Worm (Caenorhabditis elegans) whole organism, L4 larva: ENCODE measurements around the gene nas-29.

Experiments used
- F26F4.8 ChIP-seq: fragments of 200-800 bp; sonication (Bioruptor generic); conservative IDR thresholded peaks from 2 replicates; pipeline ENCODE4 v1.3.6; 2022; ENCODE audit warnings: missing genetic modification characterization, missing compliant biosample characterization
- F37D6.2 ChIP-seq: sonication (generic microtip); optimal IDR thresholded peaks from 2 replicates; lab custom pipeline; 2016; ENCODE audit warnings: mild to moderate bottlenecking, missing genetic modification characterization, missing compliant biosample characterization
- F44E2.7 ChIP-seq: fragments of 200-800 bp; sonication (Bioruptor generic); IDR thresholded peaks from 2 replicates; pipeline ENCODE4 v2.1.2; 2022; ENCODE audit warnings: missing genetic modification characterization, missing compliant biosample characterization
- T26A8.4 ChIP-seq: fragments of 200-800 bp; sonication (Bioruptor generic); IDR thresholded peaks from 2 replicates; pipeline ENCODE4 v1.3.6; 2022; ENCODE audit warnings: missing genetic modification characterization, missing compliant biosample characterization
- Y5F2A.4 ChIP-seq: fragments of 200-800 bp; sonication (Bioruptor generic); optimal IDR thresholded peaks from 2 replicates; lab custom pipeline; 2018; ENCODE audit warnings: mild to moderate bottlenecking, missing genetic modification characterization, missing compliant biosample characterization
- aly-2 ChIP-seq: sonication (generic microtip); optimal IDR thresholded peaks from 2 replicates; lab custom pipeline; 2018; ENCODE audit warnings: missing biosample characterization, missing genetic modification characterization
- ama-1 ChIP-seq: fragments of 150-350 bp; optimal IDR thresholded peaks from 2 replicates; lab custom pipeline; 2014; ENCODE audit warnings: inconsistent platforms, mixed read lengths
- arid-1 ChIP-seq: fragments of 200-800 bp; sonication (Bioruptor generic); conservative IDR thresholded peaks from 2 replicates; pipeline ENCODE4 v1.3.6; 2022; ENCODE audit warnings: missing genetic modification reagents, missing genetic modification characterization, missing compliant biosample characterization
- attf-4 ChIP-seq: sonication (generic microtip); optimal IDR thresholded peaks from 3 replicates; lab custom pipeline; 2017; ENCODE audit warnings: missing biosample characterization, missing genetic modification characterization
- ceh-32 ChIP-seq: sonication (generic microtip); optimal IDR thresholded peaks from 2 replicates; lab custom pipeline; 2016; ENCODE audit warnings: mild to moderate bottlenecking, missing genetic modification characterization, missing compliant biosample characterization; ENCODE audit not compliant: poor library complexity
- ceh-44 ChIP-seq: fragments of 200-800 bp; sonication (Bioruptor generic); IDR thresholded peaks from 2 replicates; pipeline ENCODE4 v1.3.6; 2022; ENCODE audit warnings: missing genetic modification reagents, missing genetic modification characterization, missing compliant biosample characterization
- ctbp-1 ChIP-seq: fragments of 200-800 bp; sonication (Bioruptor generic); IDR thresholded peaks from 2 replicates; pipeline ENCODE4 v1.3.6; 2022; ENCODE audit warnings: missing genetic modification reagents, missing genetic modification characterization, missing compliant biosample characterization
- daf-12 ChIP-seq: fragments of 150-350 bp; optimal IDR thresholded peaks from 2 replicates; lab custom pipeline; 2014; ENCODE audit warnings: missing biosample characterization, missing genetic modification reagents, missing genetic modification characterization
- daf-16 ChIP-seq, 3 experiments: sonication (generic microtip); optimal IDR thresholded peaks; 2 replicates each; lab custom pipeline; 2016 to 2017; ENCODE audit warnings: missing genetic modification characterization in 3 of 3, missing genetic modification reagents in 3 of 3, mild to moderate bottlenecking in 2 of 3, missing compliant biosample characterization in 2 of 3, missing biosample characterization in 1 of 3, moderate library complexity in 1 of 3
- daf-8 ChIP-seq: fragments of 200-800 bp; sonication (Bioruptor generic); IDR thresholded peaks from 2 replicates; pipeline ENCODE4 v1.3.6; 2022; ENCODE audit warnings: missing genetic modification characterization, missing compliant biosample characterization
- dmd-6 ChIP-seq: fragments of 200-800 bp; sonication (Bioruptor generic); IDR thresholded peaks from 2 replicates; pipeline ENCODE4 v1.3.6; 2022; ENCODE audit warnings: missing genetic modification reagents, missing genetic modification characterization, missing compliant biosample characterization
- dmd-8 ChIP-seq: fragments of 200-800 bp; sonication (Bioruptor generic); IDR thresholded peaks from 2 replicates; pipeline ENCODE4 v1.3.6; 2022; ENCODE audit warnings: missing genetic modification characterization, missing compliant biosample characterization
- egl-43 ChIP-seq: fragments of 200-800 bp; sonication (Bioruptor generic); IDR thresholded peaks from 2 replicates; pipeline ENCODE4 v1.3.6; 2022; ENCODE audit warnings: missing genetic modification reagents, missing genetic modification characterization, missing compliant biosample characterization
- hlh-11 ChIP-seq: fragments of 200-800 bp; sonication (Bioruptor generic); optimal IDR thresholded peaks from 2 replicates; lab custom pipeline; 2018; ENCODE audit warnings: mild to moderate bottlenecking, missing genetic modification characterization, missing compliant biosample characterization
- hlh-30 ChIP-seq: sonication (generic microtip); optimal IDR thresholded peaks from 2 replicates; lab custom pipeline; 2017; ENCODE audit warnings: antibody characterized with exemption, mild to moderate bottlenecking, missing genetic modification characterization, missing compliant biosample characterization; ENCODE audit not compliant: insufficient read depth
- lin-1 ChIP-seq: fragments of 200-800 bp; sonication (Bioruptor generic); IDR thresholded peaks from 2 replicates; pipeline ENCODE4 v1.3.6; 2022; ENCODE audit warnings: missing genetic modification reagents, missing genetic modification characterization, missing compliant biosample characterization
- lin-13 ChIP-seq: fragments of 150-350 bp; optimal IDR thresholded peaks from 2 replicates; lab custom pipeline; 2014; ENCODE audit warnings: missing biosample characterization, missing genetic modification reagents, missing genetic modification characterization
- lin-38 ChIP-seq: fragments of 200-800 bp; sonication (Bioruptor generic); IDR thresholded peaks from 2 replicates; pipeline ENCODE4 v1.3.6; 2022; ENCODE audit warnings: missing genetic modification reagents, missing genetic modification characterization, missing compliant biosample characterization
- mdl-1 ChIP-seq, 2 experiments: fragments of 150-350 bp in 1 of 2; sonication (generic microtip) in 1 of 2; optimal IDR thresholded peaks; 2 replicates each; lab custom pipeline; 2014 to 2017; ENCODE audit warnings: missing biosample characterization in 2 of 2, missing genetic modification characterization in 2 of 2
- mdt-29 ChIP-seq: fragments of 200-800 bp; sonication (Bioruptor generic); IDR thresholded peaks from 2 replicates; pipeline ENCODE4 v1.3.6; 2022; ENCODE audit warnings: missing genetic modification reagents, missing genetic modification characterization, missing compliant biosample characterization
- nhr-10 ChIP-seq: fragments of 150-350 bp; optimal IDR thresholded peaks from 2 replicates; lab custom pipeline; 2014; ENCODE audit warnings: missing biosample characterization, missing genetic modification characterization
- nhr-25 ChIP-seq: sonication (generic microtip); optimal IDR thresholded peaks from 2 replicates; lab custom pipeline; 2017; ENCODE audit warnings: missing genetic modification characterization, mild to moderate bottlenecking, missing compliant biosample characterization, antibody characterized with exemption, moderate library complexity, borderline replicate concordance; ENCODE audit not compliant: insufficient read depth
- nhr-28 ChIP-seq: fragments of 150-350 bp; optimal IDR thresholded peaks from 2 replicates; lab custom pipeline; 2014; ENCODE audit warnings: missing biosample characterization, missing genetic modification characterization
- nhr-41 ChIP-seq: fragments of 200-800 bp; sonication (Bioruptor generic); IDR thresholded peaks from 2 replicates; pipeline ENCODE4 v1.3.6; 2022; ENCODE audit warnings: missing genetic modification reagents, missing genetic modification characterization, missing compliant biosample characterization
- saeg-2 ChIP-seq: fragments of 200-800 bp; sonication (Bioruptor generic); IDR thresholded peaks from 2 replicates; pipeline ENCODE4 v1.3.6; 2022; ENCODE audit warnings: missing genetic modification reagents, missing genetic modification characterization, missing compliant biosample characterization
- sdz-12 ChIP-seq: fragments of 200-800 bp; sonication (Bioruptor generic); optimal IDR thresholded peaks from 2 replicates; lab custom pipeline; 2018; ENCODE audit warnings: mild to moderate bottlenecking, missing genetic modification characterization, missing compliant biosample characterization
- set-16 ChIP-seq: fragments of 200-800 bp; sonication (Bioruptor generic); IDR thresholded peaks from 2 replicates; pipeline ENCODE4 v1.3.6; 2022; ENCODE audit warnings: missing genetic modification reagents, missing genetic modification characterization, missing compliant biosample characterization
- skn-1 ChIP-seq: fragments of 150-350 bp; optimal IDR thresholded peaks from 2 replicates; lab custom pipeline; 2014; ENCODE audit warnings: missing biosample characterization, missing genetic modification characterization
- tra-1 ChIP-seq: fragments of 200-800 bp; sonication (Bioruptor generic); IDR thresholded peaks from 2 replicates; pipeline ENCODE4 v1.3.6; 2022; ENCODE audit warnings: missing genetic modification reagents, missing genetic modification characterization, missing compliant biosample characterization
- zfp-2 ChIP-seq: sonication (generic microtip); optimal IDR thresholded peaks from 2 replicates; lab custom pipeline; 2016; ENCODE audit warnings: mild to moderate bottlenecking, missing genetic modification characterization, missing compliant biosample characterization
- zfp-3 ChIP-seq: fragments of 200-800 bp; sonication (Bioruptor generic); conservative IDR thresholded peaks from 2 replicates; pipeline ENCODE4 v1.3.6; 2022; ENCODE audit warnings: missing genetic modification reagents, missing genetic modification characterization, missing compliant biosample characterization
- ztf-7 ChIP-seq: fragments of 150-350 bp; optimal IDR thresholded peaks from 2 replicates; lab custom pipeline; 2014; ENCODE audit warnings: missing biosample characterization, missing genetic modification characterization

Gene nas-29

DNA sequence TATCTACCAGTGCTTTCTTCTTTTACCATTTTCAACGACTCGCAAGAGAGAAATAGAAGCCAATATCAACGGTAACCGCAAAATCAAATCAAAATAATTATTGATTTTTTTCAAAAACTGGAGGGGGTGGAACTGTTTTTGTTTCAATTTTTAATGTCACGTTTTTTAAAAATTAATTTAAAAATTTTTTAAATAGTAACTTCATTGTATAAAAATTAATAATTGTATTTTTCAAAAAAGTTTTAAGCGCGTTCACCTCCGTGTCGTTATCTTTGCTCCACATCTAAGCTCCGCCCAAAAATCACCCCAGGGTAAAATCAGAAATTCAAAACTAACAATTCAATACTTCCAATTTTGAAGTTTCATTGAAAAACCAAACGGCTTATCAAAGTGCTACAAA lies 19.3 kb upstream of the nas-29 start, which contains the start of gene C27D6.11:
Gene C27D6.11 (minus strand): TSS at position 101 of the 400 bp plus-strand sequence.
- TF ChIP-seq nhr-25 (tag; lab: Kevin White, UChicago): no peak
- TF ChIP-seq zfp-3 (GFP tag; lab: Robert Waterston, UW): no peak
- no peak for TF ChIP-seq arid-1
- no peak for TF ChIP-seq lin-38
- TF ChIP-seq daf-12 (tag; lab: Kevin White, UChicago): no peak
- TF ChIP-seq ceh-32 (tag; lab: Kevin White, UChicago): no peak
- no peak for TF ChIP-seq Y5F2A.4 (GFP tag; lab: Kevin White, UChicago)
- no peak for TF ChIP-seq nhr-28 (tag; lab: Kevin White, UChicago)
- no peak for TF ChIP-seq tra-1 (GFP tag; lab: Robert Waterston, UW)
- no peak for TF ChIP-seq zfp-2 (tag; lab: Kevin White, UChicago)
- no peak for TF ChIP-seq mdl-1 (tag; optimal IDR thresholded peaks at IDR 0.05; lab: Kevin White, UChicago)
- TF ChIP-seq ceh-44 (GFP tag; lab: Robert Waterston, UW): no peak
- no peak for TF ChIP-seq saeg-2 (GFP tag; lab: Robert Waterston, UW)
- TF ChIP-seq egl-43 (GFP tag; lab: Robert Waterston, UW): no peak
- no peak for TF ChIP-seq lin-1 (GFP tag; lab: Robert Waterston, UW)
- TF ChIP-seq ctbp-1 (GFP tag; lab: Robert Waterston, UW): no peak
- TF ChIP-seq daf-16 (GFP tag; optimal IDR thresholded peaks at IDR 0.05; lab: Kevin White, UChicago): no peak
- TF ChIP-seq daf-16 (tag; optimal IDR thresholded peaks at IDR 0.05; lab: Kevin White, UChicago): no peak
- no peak for TF ChIP-seq ama-1
- TF ChIP-seq aly-2 (tag; lab: Kevin White, UChicago): no peak

ce11 chrII:5158774-5159173 lies 16.9 kb upstream of the nas-29 start, which contains the start of gene F58A6.9:
Gene F58A6.9 (minus strand): TSS chrII:5158874.
- TF ChIP-seq F26F4.8: 0 out of 2 replicates have a peak, but pooled peaks have one; percentile 34

DNA sequence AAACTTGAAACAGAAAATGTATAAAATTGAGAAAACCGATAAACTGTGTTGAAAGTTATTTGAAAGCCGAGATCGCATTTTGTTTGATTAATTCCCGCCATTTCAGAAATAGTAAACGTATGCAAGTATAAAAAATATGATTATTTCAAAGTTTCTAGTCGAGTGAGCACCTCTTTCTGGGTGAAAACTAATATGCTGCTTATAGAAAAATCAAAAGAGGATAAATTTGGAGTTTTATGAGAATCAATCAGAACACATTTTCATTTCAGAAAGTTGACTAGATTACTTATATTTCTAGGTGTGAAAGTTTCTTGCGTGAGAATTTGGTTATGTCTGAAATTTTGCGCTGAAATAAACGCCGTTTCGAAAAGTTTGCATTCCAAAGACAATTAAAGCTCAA lies 15.7 kb upstream of the nas-29 start, which contains the start of gene srb-13:
Gene srb-13 (minus strand): TSS at position 101 of the 400 bp plus-strand sequence.
- TF ChIP-seq attf-4 (tag; lab: Kevin White, UChicago) (no peak), hlh-11 (no peak), ztf-7 (no peak), hlh-30 (tag; lab: Kevin White, UChicago) (no peak), ceh-32 (tag; lab: Kevin White, UChicago) (no peak), skn-1 (tag; lab: Kevin White, UChicago) (no peak), set-16 (GFP tag; lab: Robert Waterston, UW) (no peak), sdz-12 (GFP tag; lab: Kevin White, UChicago) (no peak), nhr-41 (GFP tag; lab: Robert Waterston, UW) (no peak), lin-13 (no peak), F44E2.7 (GFP tag; lab: Robert Waterston, UW) (no peak), dmd-8 (GFP tag; lab: Robert Waterston, UW) (no peak), zfp-3 (GFP tag; lab: Robert Waterston, UW) (no peak), F37D6.2 (tag; lab: Kevin White, UChicago) (no peak), mdt-29 (GFP tag; lab: Robert Waterston, UW) (no peak), dmd-6 (GFP tag; lab: Robert Waterston, UW) (no peak), T26A8.4 (GFP tag; lab: Robert Waterston, UW) (no peak), nhr-10 (no peak), daf-8 (GFP tag; lab: Robert Waterston, UW) (no peak)
- TF ChIP-seq, all 104 proteins: peak for 0
